Worm (Caenorhabditis elegans) whole organism, mixed stage, embryonic: ENCODE measurements around the gene T22H9.1.

Source experiments
- cnd-1 ChIP-seq: fragments of 200-800 bp; sonication (Bioruptor generic); optimal IDR thresholded peaks from 2 replicates; lab custom pipeline; 2018; ENCODE audit warnings: mild to moderate bottlenecking, missing genetic modification characterization, missing compliant biosample characterization
- elt-1 ChIP-seq: sonication (generic microtip); optimal IDR thresholded peaks from 2 replicates; lab custom pipeline; 2017; ENCODE audit warnings: missing genetic modification characterization, mild to moderate bottlenecking, missing compliant biosample characterization, antibody characterized with exemption, moderate library complexity, borderline replicate concordance; ENCODE audit not compliant: insufficient read depth
- elt-3 ChIP-seq: fragments of 150-350 bp; optimal IDR thresholded peaks from 2 replicates; lab custom pipeline; 2014; ENCODE audit warnings: missing biosample characterization, missing genetic modification characterization
- flh-1 ChIP-seq: fragments of 200-800 bp; sonication (Bioruptor generic); optimal IDR thresholded peaks from 2 replicates; lab custom pipeline; 2018; ENCODE audit warnings: mild to moderate bottlenecking, missing genetic modification characterization, moderate library complexity, missing compliant biosample characterization
- mab-5 ChIP-seq: fragments of 150-350 bp; optimal IDR thresholded peaks from 2 replicates; lab custom pipeline; 2014; ENCODE audit warnings: missing biosample characterization, missing genetic modification characterization
- mep-1 ChIP-seq: fragments of 150-350 bp; optimal IDR thresholded peaks from 2 replicates; lab custom pipeline; 2017; ENCODE audit warnings: missing biosample characterization, missing genetic modification reagents, missing genetic modification characterization, inconsistent platforms
- snpc-4 ChIP-seq: fragments of 150-350 bp; optimal IDR thresholded peaks from 2 replicates; lab custom pipeline; 2014; ENCODE audit warnings: missing biosample characterization, missing genetic modification characterization

DNA sequence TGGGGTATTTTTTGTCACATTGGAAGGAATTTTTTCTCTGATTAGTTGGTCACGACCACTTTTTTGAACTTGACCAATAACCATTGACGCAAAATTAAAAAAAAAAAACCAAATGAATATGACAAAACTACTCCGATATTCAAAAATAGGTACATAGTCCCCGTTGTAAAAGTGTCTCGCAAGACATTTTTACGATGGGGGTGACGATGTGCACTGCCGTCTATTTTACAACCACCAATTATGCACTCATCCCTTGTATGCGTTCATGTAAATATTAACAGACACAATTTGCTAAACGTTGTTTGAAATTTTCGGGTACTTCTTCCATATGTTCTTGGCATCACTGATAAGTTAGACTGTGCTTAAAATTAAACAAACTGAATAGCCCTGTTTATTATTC is 40.2 kb downstream of the T22H9.1 start, which contains the start of gene scl-27:
- no peak for TF ChIP-seq elt-1 (tag; lab: Kevin White, UChicago)
- TF ChIP-seq snpc-4 (tag; lab: Kevin White, UChicago): no peak
- TF ChIP-seq flh-1 (GFP tag; lab: Kevin White, UChicago): no peak
- no peak for TF ChIP-seq mep-1 (tag; lab: Kevin White, UChicago)
- no peak for TF ChIP-seq mab-5 (tag; lab: Kevin White, UChicago)
- TF ChIP-seq elt-3 (tag; lab: Kevin White, UChicago): no peak
- TF ChIP-seq cnd-1 (tag; lab: Kevin White, UChicago): no peak
